Fruit fly (Drosophila melanogaster) whole organism, embryonic: ENCODE measurements around the gene CG13390.

Source experiments
- B-H2 ChIP-seq: fragments of 200-800 bp; sonication (Bioruptor generic); optimal IDR thresholded peaks from 2 replicates; lab custom pipeline; 2018; ENCODE audit warnings: missing biosample characterization, mild to moderate bottlenecking, missing genetic modification characterization
- Bdp1 ChIP-seq: fragments of 200-800 bp; sonication (Bioruptor generic); optimal IDR thresholded peaks from 3 replicates; lab custom pipeline; 2016; ENCODE audit warnings: missing biosample characterization, missing genetic modification characterization
- CG10366 ChIP-seq: fragments of 200-800 bp; sonication (Bioruptor generic); IDR thresholded peaks from 2 replicates; pipeline ENCODE4 v1.3.6; 2022; ENCODE audit warnings: missing biosample characterization, missing genetic modification characterization
- CG10565 ChIP-seq: fragments of 200-800 bp; sonication (Bioruptor generic); optimal IDR thresholded peaks from 3 replicates; lab custom pipeline; 2016; ENCODE audit warnings: missing biosample characterization, mild to moderate bottlenecking, missing genetic modification characterization
- CG10959 ChIP-seq: fragments of 200-800 bp; sonication (Bioruptor generic); IDR thresholded peaks from 2 replicates; pipeline ENCODE4 v1.3.6; 2022; ENCODE audit warnings: missing biosample characterization, missing genetic modification characterization
- CG11456 ChIP-seq: fragments of 200-800 bp; sonication (Bioruptor generic); IDR thresholded peaks from 3 replicates; pipeline ENCODE4 v1.3.6; 2022; ENCODE audit warnings: missing biosample characterization, missing genetic modification characterization
- CG11560 ChIP-seq: fragments of 200-800 bp; sonication (Bioruptor generic); IDR thresholded peaks from 3 replicates; pipeline ENCODE4 v1.3.6; 2022; ENCODE audit warnings: missing biosample characterization, missing genetic modification characterization
- CG12104 ChIP-seq: fragments of 200-800 bp; sonication (Bioruptor generic); optimal IDR thresholded peaks from 3 replicates; lab custom pipeline; 2016; ENCODE audit warnings: missing biosample characterization, missing genetic modification characterization
- CG13624 ChIP-seq: fragments of 200-800 bp; sonication (Bioruptor generic); optimal IDR thresholded peaks from 2 replicates; lab custom pipeline; 2016; ENCODE audit warnings: missing biosample characterization, missing genetic modification characterization
- CG16813 ChIP-seq: fragments of 200-800 bp; sonication (Bioruptor generic); IDR thresholded peaks from 3 replicates; pipeline ENCODE4 v1.3.6; 2022; ENCODE audit warnings: missing biosample characterization, missing genetic modification characterization; ENCODE audit not compliant: partially characterized antibody
- CG17568 ChIP-seq: fragments of 200-800 bp; sonication (Bioruptor generic); optimal IDR thresholded peaks from 2 replicates; lab custom pipeline; 2018; ENCODE audit warnings: missing biosample characterization, mild to moderate bottlenecking, missing genetic modification characterization, moderate library complexity
- CG18476 ChIP-seq: fragments of 200-800 bp; sonication (Bioruptor generic); optimal IDR thresholded peaks from 2 replicates; lab custom pipeline; 2016; ENCODE audit warnings: missing biosample characterization, mild to moderate bottlenecking, missing genetic modification characterization
- CG30020 ChIP-seq: fragments of 200-800 bp; optimal IDR thresholded peaks from 2 replicates; lab custom pipeline; 2019; ENCODE audit warnings: missing biosample characterization, mild to moderate bottlenecking, missing genetic modification characterization, moderate library complexity
- CG30403 ChIP-seq: fragments of 200-800 bp; sonication (Bioruptor generic); optimal IDR thresholded peaks from 3 replicates; lab custom pipeline; 2016; ENCODE audit warnings: missing biosample characterization, missing genetic modification characterization
- CG31365 ChIP-seq: fragments of 200-800 bp; sonication (Bioruptor generic); optimal IDR thresholded peaks from 2 replicates; lab custom pipeline; 2018; ENCODE audit warnings: missing biosample characterization, mild to moderate bottlenecking, missing genetic modification characterization
- CG32772 ChIP-seq: fragments of 200-800 bp; sonication (Bioruptor generic); IDR thresholded peaks from 2 replicates; pipeline ENCODE4 v1.3.6; 2022; ENCODE audit warnings: missing biosample characterization, missing genetic modification characterization
- CG4282 ChIP-seq: fragments of 200-800 bp; sonication (Bioruptor generic); optimal IDR thresholded peaks from 2 replicates; lab custom pipeline; 2016; ENCODE audit warnings: missing biosample characterization, missing genetic modification characterization
- CG4617 ChIP-seq: fragments of 200-800 bp; sonication (Bioruptor generic); optimal IDR thresholded peaks from 3 replicates; lab custom pipeline; 2016; ENCODE audit warnings: missing biosample characterization, missing genetic modification characterization, borderline replicate concordance
- CG4707 ChIP-seq: fragments of 200-800 bp; sonication (Bioruptor generic); optimal IDR thresholded peaks from 2 replicates; lab custom pipeline; 2018; ENCODE audit warnings: missing biosample characterization, mild to moderate bottlenecking, missing genetic modification characterization, moderate library complexity
- CG6854 ChIP-seq: fragments of 200-800 bp; sonication (Bioruptor generic); optimal IDR thresholded peaks from 3 replicates; lab custom pipeline; 2017; ENCODE audit warnings: missing biosample characterization, mild to moderate bottlenecking, missing genetic modification characterization
- CG7556 ChIP-seq: fragments of 200-800 bp; sonication (Bioruptor generic); optimal IDR thresholded peaks from 2 replicates; lab custom pipeline; 2017; ENCODE audit warnings: missing biosample characterization, mild to moderate bottlenecking, missing genetic modification characterization
- CG8765 ChIP-seq: fragments of 200-800 bp; sonication (Bioruptor generic); IDR thresholded peaks from 2 replicates; pipeline ENCODE4 v1.3.6; 2022; ENCODE audit warnings: missing biosample characterization, missing genetic modification characterization
- CG9797 ChIP-seq: fragments of 200-800 bp; sonication (Bioruptor generic); optimal IDR thresholded peaks from 3 replicates; lab custom pipeline; 2018; ENCODE audit warnings: missing biosample characterization, mild to moderate bottlenecking, missing genetic modification characterization
- CG9817 ChIP-seq: fragments of 200-800 bp; sonication (Bioruptor generic); optimal IDR thresholded peaks from 2 replicates; lab custom pipeline; 2018; ENCODE audit warnings: missing biosample characterization, mild to moderate bottlenecking, missing genetic modification characterization, moderate library complexity
- D19A ChIP-seq: fragments of 200-800 bp; optimal IDR thresholded peaks from 3 replicates; lab custom pipeline; 2019; ENCODE audit warnings: missing biosample characterization, mild to moderate bottlenecking, missing genetic modification characterization, moderate library complexity
- Elba2 ChIP-seq: fragments of 200-800 bp; sonication (Bioruptor generic); optimal IDR thresholded peaks from 3 replicates; lab custom pipeline; 2016; ENCODE audit warnings: missing biosample characterization, missing genetic modification characterization
- Ets97D ChIP-seq: fragments of 200-800 bp; sonication (Bioruptor generic); optimal IDR thresholded peaks from 3 replicates; lab custom pipeline; 2016; ENCODE audit warnings: missing biosample characterization, missing genetic modification characterization
- Fer1 ChIP-seq: fragments of 200-800 bp; sonication (Bioruptor generic); optimal IDR thresholded peaks from 2 replicates; lab custom pipeline; 2017; ENCODE audit warnings: missing biosample characterization, mild to moderate bottlenecking, missing genetic modification characterization
- Gsc ChIP-seq: fragments of 200-800 bp; sonication (Bioruptor generic); IDR thresholded peaks from 2 replicates; pipeline ENCODE4 v1.3.6; 2022; ENCODE audit warnings: missing biosample characterization, missing genetic modification characterization
- H15 ChIP-seq: fragments of 200-800 bp; sonication (Bioruptor generic); IDR thresholded peaks from 3 replicates; pipeline ENCODE4 v1.3.6; 2022; ENCODE audit warnings: missing biosample characterization, missing genetic modification characterization
- Hand ChIP-seq: fragments of 200-800 bp; sonication (Bioruptor generic); optimal IDR thresholded peaks from 2 replicates; lab custom pipeline; 2017; ENCODE audit warnings: mild to moderate bottlenecking, missing biosample characterization, missing genetic modification reagents, missing genetic modification characterization
- Mad ChIP-seq: fragments of 200-800 bp; sonication (Bioruptor generic); optimal IDR thresholded peaks from 2 replicates; lab custom pipeline; 2016; ENCODE audit warnings: missing biosample characterization, missing genetic modification characterization
- PHDP ChIP-seq: fragments of 200-800 bp; sonication (Bioruptor generic); optimal IDR thresholded peaks from 3 replicates; lab custom pipeline; 2018; ENCODE audit warnings: missing biosample characterization, mild to moderate bottlenecking, missing genetic modification characterization, moderate library complexity
- Tbp ChIP-seq: fragments of >200 bp; optimal IDR thresholded peaks from 2 replicates; lab custom pipeline; 2018; ENCODE audit warnings: missing biosample characterization, missing genetic modification characterization
- az2 ChIP-seq: fragments of 200-800 bp; sonication (Bioruptor generic); optimal IDR thresholded peaks from 3 replicates; lab custom pipeline; 2016; ENCODE audit warnings: missing biosample characterization, missing genetic modification characterization
- br ChIP-seq: fragments of >200 bp; optimal IDR thresholded peaks from 2 replicates; lab custom pipeline; 2017
- chif ChIP-seq, 2 experiments: fragments of 200-800 bp; sonication (Bioruptor generic); optimal IDR thresholded peaks; 3 replicates each; lab custom pipeline; 2016; ENCODE audit warnings: missing biosample characterization in 2 of 2, missing genetic modification characterization in 2 of 2
- chinmo ChIP-seq: fragments of 200-800 bp; sonication (Bioruptor generic); IDR thresholded peaks from 4 replicates; pipeline ENCODE4 v1.3.6; 2022; ENCODE audit warnings: missing biosample characterization, missing genetic modification characterization; ENCODE audit not compliant: partially characterized antibody
- chm ChIP-seq: fragments of 200-800 bp; sonication (Bioruptor generic); IDR thresholded peaks from 2 replicates; pipeline ENCODE4 v1.3.6; 2022; ENCODE audit warnings: missing biosample characterization, missing genetic modification characterization
- crp ChIP-seq, 2 experiments: fragments of 200-800 bp; sonication (Bioruptor generic); optimal IDR thresholded peaks; 2 replicates in 1 of 2; 3 replicates in 1 of 2; lab custom pipeline; 2017; ENCODE audit warnings: missing biosample characterization in 2 of 2, missing genetic modification characterization in 2 of 2, mild to moderate bottlenecking in 1 of 2, moderate library complexity in 1 of 2
- dmrt99B ChIP-seq: fragments of 200-800 bp; sonication (Bioruptor generic); optimal IDR thresholded peaks from 2 replicates; lab custom pipeline; 2018; ENCODE audit warnings: missing biosample characterization, mild to moderate bottlenecking, missing genetic modification characterization, moderate library complexity
- fu2 ChIP-seq: fragments of 200-800 bp; sonication (Bioruptor generic); optimal IDR thresholded peaks from 2 replicates; lab custom pipeline; 2016; ENCODE audit warnings: missing biosample characterization, missing genetic modification characterization
- mld ChIP-seq: fragments of 200-800 bp; sonication (Bioruptor generic); IDR thresholded peaks from 3 replicates; pipeline ENCODE4 v1.3.6; 2022; ENCODE audit warnings: missing biosample characterization, missing genetic modification characterization; ENCODE audit not compliant: partially characterized antibody
- pho ChIP-seq: fragments of 200-800 bp; sonication (Bioruptor generic); optimal IDR thresholded peaks from 2 replicates; lab custom pipeline; 2016; ENCODE audit warnings: missing biosample characterization, missing genetic modification characterization
- pnt ChIP-seq: fragments of 200-800 bp; sonication (Bioruptor generic); optimal IDR thresholded peaks from 3 replicates; lab custom pipeline; 2016; ENCODE audit warnings: missing biosample characterization, missing genetic modification characterization
- prd ChIP-seq, 3 experiments: fragments of >200 bp in 2 of 3; fragments of 200-800 bp in 1 of 3; sonication (Bioruptor generic) in 1 of 3; optimal IDR thresholded peaks in 2 of 3; IDR thresholded peaks in 1 of 3; 2 replicates in 2 of 3; 3 replicates in 1 of 3; pipeline versions ENCODE4 v1.3.6 to Lab custom; 2017 to 2022; ENCODE audit warnings: missing biosample characterization in 1 of 3, missing genetic modification characterization in 1 of 3
- salm ChIP-seq: fragments of 200-800 bp; sonication (Bioruptor generic); optimal IDR thresholded peaks from 2 replicates; lab custom pipeline; 2018; ENCODE audit warnings: missing biosample characterization, mild to moderate bottlenecking, missing genetic modification characterization
- trem ChIP-seq: fragments of 200-800 bp; optimal IDR thresholded peaks from 3 replicates; lab custom pipeline; 2019; ENCODE audit warnings: missing biosample characterization, mild to moderate bottlenecking, missing genetic modification characterization, moderate library complexity
- ttk ChIP-seq: fragments of 200-800 bp; sonication (Bioruptor generic); IDR thresholded peaks from 2 replicates; pipeline ENCODE4 v2.1.2; 2022; ENCODE audit warnings: missing biosample characterization, missing genetic modification characterization
- yki ChIP-seq: fragments of >200 bp; optimal IDR thresholded peaks from 3 replicates; lab custom pipeline; 2018
- zfh1 ChIP-seq: fragments of 200-800 bp; sonication (Bioruptor generic); IDR thresholded peaks from 3 replicates; pipeline ENCODE4 v1.3.6; 2022; ENCODE audit warnings: missing biosample characterization, missing genetic modification characterization

CG13390 gene

DNA sequence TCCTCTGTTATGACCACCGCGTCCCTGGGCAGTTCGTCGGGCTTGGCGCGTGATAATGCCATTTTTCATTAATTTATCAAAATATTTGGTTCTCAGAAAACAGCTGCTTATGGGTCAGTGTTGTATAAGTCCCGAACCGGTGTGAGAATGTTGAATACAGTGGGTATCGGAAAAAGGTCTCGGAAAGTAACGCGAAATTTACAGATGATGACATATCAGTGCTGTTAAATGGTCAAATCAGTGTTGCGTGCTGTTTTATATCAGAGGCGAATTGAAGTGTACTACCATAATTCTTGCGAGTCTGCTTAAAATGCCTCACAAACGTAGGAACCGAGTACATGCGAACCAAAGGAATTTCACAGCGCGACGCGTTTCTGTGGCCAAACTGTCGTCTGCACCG, 6.0 kb upstream of the CG13390 start, which contains the start of the genes CG13392 and Rcd4 (continued):
- peak; percentile 83 for TF ChIP-seq CG4707 (GFP tag; lab: Kevin White, UChicago)
- TF ChIP-seq Fer1 (GFP tag; lab: Kevin White, UChicago): peak; percentile 75
- TF ChIP-seq dmrt99B: peak; percentile 21
- TF ChIP-seq CG7556 (GFP tag; lab: Kevin White, UChicago): peak; percentile 59
- TF ChIP-seq CG30403 (GFP tag; lab: Kevin White, UChicago): peak; percentile 71
- TF ChIP-seq H15 (GFP tag; lab: Robert Waterston, UW): peak; percentile 56; the same call in 1 of the 3 replicates
- TF ChIP-seq Mad (GFP tag; lab: Kevin White, UChicago): peak; percentile 71
- peak; percentile 85 for TF ChIP-seq CG13624 (GFP tag; lab: Kevin White, UChicago)
- peak; percentile 76 for TF ChIP-seq B-H2 (GFP tag; lab: Kevin White, UChicago)
- TF ChIP-seq prd (optimal IDR thresholded peaks at IDR 0.05; lab: Kevin White, UChicago): no peak
- TF ChIP-seq prd (GFP tag; IDR thresholded peaks at IDR 0.05; lab: Robert Waterston, UW): peak; percentile 53; the same call in 2 of the 3 replicates
- TF ChIP-seq CG9817: peak; percentile 57
- no peak for TF ChIP-seq ttk (GFP tag; lab: Robert Waterston, UW)
- TF ChIP-seq CG6854: no peak
- peak; percentile 75; the same call in 2 of the 3 replicates for TF ChIP-seq zfh1 (GFP tag; lab: Robert Waterston, UW)
- peak; percentile 47 to 65 for TF ChIP-seq chif (GFP tag; optimal IDR thresholded peaks at IDR 0.05; lab: Kevin White, UChicago)
- TF ChIP-seq Elba2 (GFP tag; lab: Kevin White, UChicago): no peak
- TF ChIP-seq Ets97D (GFP tag; lab: Kevin White, UChicago): peak; percentile 81
- TF ChIP-seq CG18476 (GFP tag; lab: Kevin White, UChicago): peak; percentile 28
- peak; percentile 58 for TF ChIP-seq PHDP
- peak; percentile 60 to 91 for TF ChIP-seq crp (GFP tag; optimal IDR thresholded peaks at IDR 0.05; lab: Kevin White, UChicago)
- TF ChIP-seq chm (GFP tag; lab: Robert Waterston, UW): peak; percentile 51; the same call in 1 of the 2 replicates
- TF ChIP-seq CG30020 (tag; lab: Kevin White, UChicago): peak; percentile 12
- no peak for TF ChIP-seq CG17568
- TF ChIP-seq CG4282: peak; percentile 79
- TF ChIP-seq D19A: no peak
- TF ChIP-seq mld (GFP tag; lab: Robert Waterston, UW): peak; percentile 13; the same call in 1 of the 3 replicates
- peak; percentile 74 for TF ChIP-seq fu2 (GFP tag; lab: Kevin White, UChicago)
- no peak for TF ChIP-seq Gsc (GFP tag; lab: Robert Waterston, UW)
- peak; percentile 84 for TF ChIP-seq CG4617 (GFP tag; lab: Kevin White, UChicago)
- TF ChIP-seq pnt (GFP tag; lab: Kevin White, UChicago): no peak
- TF ChIP-seq Tbp (GFP tag; lab: Kevin White, UChicago): no peak
- TF ChIP-seq Hand: no peak
- TF ChIP-seq CG10366 (GFP tag; lab: Robert Waterston, UW): peak; percentile 38; the same call in 1 of the 2 replicates
- TF ChIP-seq Bdp1 (GFP tag; lab: Kevin White, UChicago): peak; percentile 33
- TF ChIP-seq salm (tag; lab: Kevin White, UChicago): no peak
- peak; percentile 79 for TF ChIP-seq pho
- no peak for TF ChIP-seq br (lab: Kevin White, UChicago)
- TF ChIP-seq CG11560 (tag; lab: Robert Waterston, UW): no peak
- peak; percentile 33 for TF ChIP-seq CG9797
- TF ChIP-seq az2: peak; percentile 53
- TF ChIP-seq CG11456: peak; percentile 78
- 0 out of 4 replicates have a peak, but pooled peaks have one; percentile 56 for TF ChIP-seq chinmo (GFP tag; lab: Robert Waterston, UW)
- TF ChIP-seq CG12104 (GFP tag; lab: Kevin White, UChicago): no peak
- no peak for TF ChIP-seq yki (lab: Kevin White, UChicago)
- no peak; the same call in 1 of the 2 replicates for TF ChIP-seq CG10959 (GFP tag; lab: Robert Waterston, UW)
- peak; percentile 15; the same call in 1 of the 2 replicates for TF ChIP-seq CG32772 (GFP tag; lab: Robert Waterston, UW)
- TF ChIP-seq CG31365 (tag; lab: Kevin White, UChicago): no peak
- TF ChIP-seq CG16813 (GFP tag; lab: Robert Waterston, UW): peak; percentile 57
- 0 out of 2 replicates have a peak, but pooled peaks have one; percentile 30 for TF ChIP-seq CG8765
- TF ChIP-seq CG10565 (GFP tag; lab: Kevin White, UChicago): no peak
- peak; percentile 65 for TF ChIP-seq trem (tag; lab: Kevin White, UChicago)
